Fruit fly (Drosophila melanogaster): ENCODE results near the gene HLH4C.

The HLH4C gene

DNA sequence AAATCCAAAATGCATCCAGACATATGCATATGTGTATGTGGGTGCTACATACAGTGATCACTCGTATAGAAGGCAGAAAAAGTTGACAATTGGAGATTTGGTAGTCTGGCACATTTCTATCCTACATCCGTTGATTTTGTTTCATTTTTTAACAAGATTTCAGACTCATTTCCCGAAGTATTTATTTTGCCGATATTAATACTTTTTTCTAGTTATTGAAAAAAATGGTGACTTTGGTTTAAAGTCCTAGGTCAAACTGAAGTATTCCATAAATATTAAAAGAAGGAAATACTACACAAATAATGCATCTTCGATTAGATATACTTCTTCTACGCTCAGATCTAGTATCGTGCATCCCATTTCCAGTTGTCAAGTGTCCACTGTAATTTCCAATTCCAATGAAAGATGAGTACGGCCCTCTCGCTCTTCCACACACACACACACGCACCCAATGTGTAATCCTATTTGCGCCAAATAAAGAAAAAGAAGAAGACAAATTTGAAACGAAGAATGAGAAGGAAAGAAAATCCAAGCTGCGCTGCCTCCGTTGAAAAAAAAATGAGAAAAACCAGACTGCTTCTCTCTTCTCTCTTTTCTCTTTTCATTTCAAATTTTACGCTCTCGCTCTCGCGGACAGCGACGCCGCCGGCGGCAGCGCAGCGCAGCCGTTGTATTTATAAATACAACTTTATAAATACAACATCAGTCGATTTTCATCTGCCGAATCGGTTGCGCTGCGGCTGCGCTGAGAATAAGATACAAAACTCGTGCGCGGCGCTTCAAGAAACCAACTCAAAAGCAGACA lies 30.1 kb downstream of the HLH4C start, which contains the start of gene peb:
Gene peb (plus strand): TSS at position 700 of the 805 bp plus-strand sequence.
- TF ChIP-seq CG17801 (GFP tag; optimal IDR thresholded peaks at IDR 0.05; ENCODE audit: partially characterized antibody), result no peak

DNA sequence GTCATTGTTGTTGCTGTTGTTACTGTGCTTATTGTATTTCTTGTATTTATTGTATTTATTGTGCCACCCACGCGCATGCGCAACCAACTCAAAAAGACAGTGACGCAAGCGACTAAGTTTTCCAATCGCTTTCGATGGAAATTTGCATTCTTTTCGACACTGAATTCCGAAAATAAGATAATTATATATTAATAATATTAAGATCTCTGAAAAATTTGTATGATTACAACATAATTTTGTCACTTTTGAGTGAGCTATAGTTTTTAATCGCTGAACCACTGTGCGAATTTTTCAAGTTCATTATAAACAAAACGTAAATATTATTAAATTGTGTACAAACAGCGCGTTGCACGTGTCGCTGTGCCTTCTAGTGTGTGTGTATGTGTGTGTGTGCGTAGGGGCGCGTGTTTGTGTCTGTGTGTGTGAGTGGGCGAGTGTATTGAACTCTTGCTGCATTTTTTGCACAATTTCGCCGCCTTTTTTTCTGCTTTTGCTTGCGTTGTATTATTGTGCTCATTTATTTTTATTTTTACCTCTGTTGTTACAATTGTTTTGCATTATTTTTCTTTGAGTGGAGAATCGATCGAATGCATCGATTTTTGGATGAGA lies 31.4 kb downstream of the HLH4C start:
- TF ChIP-seq CG17801 (GFP tag; optimal IDR thresholded peaks at IDR 0.05; ENCODE audit: partially characterized antibody), result peak; percentile 56

DNA sequence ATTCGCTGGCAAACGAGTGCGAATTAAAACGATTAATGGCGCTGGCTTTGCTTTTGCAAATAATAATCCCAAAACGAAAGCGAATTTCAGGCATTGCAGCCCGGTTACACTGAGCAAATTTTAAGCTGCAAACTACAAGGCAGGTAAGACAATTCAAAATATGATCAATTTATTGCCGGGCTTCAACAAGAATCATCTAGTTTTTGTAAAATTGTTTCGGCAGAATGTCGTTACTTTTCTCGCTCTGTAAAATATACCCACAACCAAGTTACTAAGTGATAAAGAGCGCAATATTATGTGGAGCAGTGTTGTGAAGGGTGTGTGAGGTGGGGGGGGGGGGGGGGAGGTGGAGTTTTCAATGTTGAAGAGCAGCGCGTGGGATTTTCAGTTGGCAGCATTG lies 32.3 kb downstream of the HLH4C start:
- TF ChIP-seq CG17801 (GFP tag; optimal IDR thresholded peaks at IDR 0.05; ENCODE audit: partially characterized antibody), result peak; percentile 16

DNA sequence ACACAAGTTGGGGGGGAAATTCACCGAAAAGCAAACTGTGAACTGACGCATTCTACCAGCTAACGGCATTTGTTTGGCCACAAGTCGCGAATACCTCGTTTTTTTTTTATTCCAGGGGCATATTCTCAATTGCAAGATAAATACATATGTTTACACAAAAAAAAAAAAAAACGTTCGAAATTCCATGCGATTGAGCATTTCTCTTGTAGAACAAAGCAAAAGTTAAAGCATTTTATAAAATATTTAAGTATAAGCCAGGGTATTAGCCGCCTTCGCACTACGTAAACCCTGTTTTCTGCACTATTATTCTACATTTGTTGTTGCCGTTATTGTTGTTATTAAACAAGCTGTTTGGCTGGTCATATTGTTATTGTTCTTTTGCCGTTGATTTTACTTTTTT lies 32.9 kb downstream of the HLH4C start:
- TF ChIP-seq CG17801 (GFP tag; optimal IDR thresholded peaks at IDR 0.05; ENCODE audit: partially characterized antibody), result no peak

DNA sequence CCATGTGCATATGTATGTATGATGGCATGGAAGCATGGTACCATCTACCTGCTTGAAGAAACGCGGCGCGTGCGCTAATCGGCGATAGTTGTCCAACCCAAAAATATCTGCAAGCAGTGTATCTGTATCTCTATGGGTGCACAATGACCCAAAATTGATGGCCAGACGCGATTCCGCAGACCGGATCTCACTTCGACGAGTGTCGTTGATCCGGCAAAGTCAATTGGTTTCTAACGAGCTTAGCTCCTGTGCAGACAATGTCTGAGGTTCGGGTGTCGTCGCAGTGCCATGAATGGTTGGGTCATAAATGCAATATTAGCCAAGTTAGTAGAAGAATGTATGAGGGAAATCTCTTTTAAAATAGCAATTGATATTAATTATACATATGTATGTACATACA lies 33.6 kb downstream of the HLH4C start:
- TF ChIP-seq CG17801 (GFP tag; optimal IDR thresholded peaks at IDR 0.05; ENCODE audit: partially characterized antibody), result no peak

DNA sequence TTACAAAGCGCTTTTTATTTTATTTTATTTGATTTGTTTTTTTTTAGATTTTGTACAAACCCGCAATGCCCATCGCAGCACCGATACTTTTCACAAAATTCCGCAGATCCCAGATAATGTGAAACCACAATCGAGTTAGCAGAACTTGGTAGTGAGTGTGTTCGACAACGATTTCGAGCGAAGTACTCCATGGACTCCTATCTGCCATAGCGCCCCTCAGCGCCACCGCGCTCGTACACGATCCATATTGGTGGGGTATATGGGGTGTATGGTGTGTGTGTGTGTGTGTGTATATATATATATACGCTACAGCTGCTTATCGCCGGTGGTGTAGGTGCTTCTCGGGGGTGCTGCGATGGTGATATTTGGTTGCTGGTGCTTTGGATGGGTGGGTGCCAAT lies 34.8 kb downstream of the HLH4C start:
- TF ChIP-seq CG17801 (GFP tag; optimal IDR thresholded peaks at IDR 0.05; ENCODE audit: partially characterized antibody), result no peak

DNA sequence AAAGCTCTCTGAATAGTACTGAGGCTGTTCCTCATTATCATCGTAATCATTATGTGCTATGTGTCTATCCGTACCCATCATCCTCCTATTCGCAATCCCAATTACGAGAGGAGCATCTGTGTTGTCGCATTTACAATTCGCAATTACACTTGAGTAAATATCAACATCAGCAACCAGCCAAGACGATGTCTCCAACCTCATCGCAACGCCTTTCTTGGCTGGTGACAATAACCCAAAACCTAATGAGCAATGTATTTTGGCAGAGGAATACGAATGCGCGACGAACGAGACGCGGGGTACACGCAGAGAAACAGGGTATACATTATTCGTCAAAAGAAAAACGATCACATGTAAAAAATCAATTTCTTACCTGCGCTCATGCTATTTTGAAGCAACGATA lies 36.7 kb downstream of the HLH4C start:
- TF ChIP-seq CG17801 (GFP tag; optimal IDR thresholded peaks at IDR 0.05; ENCODE audit: partially characterized antibody), result no peak

DNA sequence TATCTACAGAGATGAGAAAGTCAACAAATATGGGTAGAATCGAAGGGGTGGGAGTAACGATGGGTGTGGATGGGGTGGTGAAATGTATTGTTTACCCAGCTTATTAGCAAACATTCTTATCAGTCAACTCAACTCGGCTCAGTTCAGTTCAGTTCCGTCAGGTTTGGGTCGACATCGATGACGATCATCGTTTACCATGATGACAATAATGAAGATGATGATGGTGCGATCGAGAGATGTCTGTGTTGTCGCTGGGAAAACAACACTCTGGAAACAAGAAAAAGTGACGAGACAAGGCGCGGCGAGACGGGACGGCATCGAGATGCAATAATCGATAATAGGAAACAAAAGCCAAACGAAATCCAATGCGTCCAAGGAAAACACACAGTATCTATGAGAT lies 37.5 kb downstream of the HLH4C start:
- no peak for TF ChIP-seq CG17801 (GFP tag; optimal IDR thresholded peaks at IDR 0.05; ENCODE audit: partially characterized antibody)

DNA sequence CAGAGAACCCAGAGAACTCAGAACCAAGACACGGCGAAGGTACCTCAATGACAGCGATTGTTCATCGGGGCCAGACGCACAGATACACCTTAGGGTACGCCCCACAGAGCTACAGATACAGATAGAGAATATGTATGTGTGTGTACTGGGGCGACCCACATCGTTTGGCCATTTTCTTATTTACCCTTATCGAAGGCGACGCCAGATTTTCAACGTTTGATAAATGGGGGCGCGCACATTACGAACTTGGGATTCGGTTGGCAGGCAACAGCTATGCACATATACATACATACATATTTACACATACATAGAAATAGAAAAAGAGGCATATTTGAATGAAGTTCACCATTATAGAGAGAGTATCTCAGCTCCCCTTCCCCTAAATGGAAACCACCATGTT lies 40.8 kb downstream of the HLH4C start:
- no peak for TF ChIP-seq CG17801 (GFP tag; optimal IDR thresholded peaks at IDR 0.05; ENCODE audit: partially characterized antibody)

DNA sequence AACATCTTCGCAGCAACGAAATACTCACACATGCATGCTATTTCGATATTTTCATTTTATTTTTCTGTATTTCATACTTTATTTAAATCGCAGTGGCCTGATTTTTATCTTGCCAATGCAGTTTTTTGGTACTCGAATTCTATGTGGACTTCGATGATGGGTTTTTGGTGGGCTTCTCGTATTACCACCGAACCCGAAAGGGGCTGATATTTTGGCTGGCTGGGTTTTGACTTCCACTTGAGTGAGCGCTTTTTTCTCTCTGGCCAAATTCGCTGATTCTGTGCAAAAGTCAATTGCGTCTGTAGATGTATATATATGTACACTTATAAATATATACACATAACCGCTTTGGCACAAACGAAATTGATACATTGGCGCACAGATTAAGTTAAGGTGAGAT lies 41.9 kb downstream of the HLH4C start:
- peak; percentile 24 for TF ChIP-seq CG17801 (GFP tag; optimal IDR thresholded peaks at IDR 0.05; ENCODE audit: partially characterized antibody)

DNA sequence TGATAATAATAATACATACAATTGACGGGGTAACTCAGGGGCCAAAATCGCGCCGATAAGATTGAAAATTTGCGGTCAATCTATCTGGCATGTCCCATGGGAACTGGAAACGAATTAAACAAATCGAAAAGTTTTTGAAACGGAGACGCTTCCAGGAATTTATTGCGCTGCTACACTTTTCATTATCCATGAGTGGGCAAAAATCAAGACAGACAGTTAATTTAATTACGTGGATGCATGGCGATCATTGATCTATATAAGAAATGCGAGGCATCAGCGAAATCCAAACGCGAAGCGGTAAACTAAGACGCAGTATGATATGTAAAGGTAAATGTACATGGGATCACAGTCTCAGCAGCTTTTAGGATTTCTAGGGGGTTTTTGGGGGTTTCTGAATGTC lies 42.7 kb downstream of the HLH4C start:
- no peak for TF ChIP-seq CG17801 (GFP tag; optimal IDR thresholded peaks at IDR 0.05; ENCODE audit: partially characterized antibody)

DNA sequence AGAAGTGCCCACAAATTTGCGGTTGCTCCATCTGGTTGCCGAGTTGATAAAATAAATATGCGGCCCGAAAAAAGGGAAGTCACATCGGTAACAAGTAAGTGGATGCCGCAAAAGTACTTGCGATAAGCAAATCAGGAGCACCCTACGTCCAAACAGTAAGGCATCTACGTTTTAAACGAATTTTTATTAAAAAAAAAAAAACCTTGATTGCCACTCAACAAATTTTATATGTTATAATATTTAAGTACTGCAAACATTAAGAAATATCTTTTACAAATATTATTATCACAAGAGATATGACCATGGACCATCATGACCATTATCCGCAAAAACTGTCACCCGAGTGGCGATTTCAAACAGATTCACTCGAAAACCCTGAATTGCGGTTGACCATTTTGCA lies 43.1 kb downstream of the HLH4C start:
- TF ChIP-seq CG17801 (GFP tag; optimal IDR thresholded peaks at IDR 0.05; ENCODE audit: partially characterized antibody), result no peak

DNA sequence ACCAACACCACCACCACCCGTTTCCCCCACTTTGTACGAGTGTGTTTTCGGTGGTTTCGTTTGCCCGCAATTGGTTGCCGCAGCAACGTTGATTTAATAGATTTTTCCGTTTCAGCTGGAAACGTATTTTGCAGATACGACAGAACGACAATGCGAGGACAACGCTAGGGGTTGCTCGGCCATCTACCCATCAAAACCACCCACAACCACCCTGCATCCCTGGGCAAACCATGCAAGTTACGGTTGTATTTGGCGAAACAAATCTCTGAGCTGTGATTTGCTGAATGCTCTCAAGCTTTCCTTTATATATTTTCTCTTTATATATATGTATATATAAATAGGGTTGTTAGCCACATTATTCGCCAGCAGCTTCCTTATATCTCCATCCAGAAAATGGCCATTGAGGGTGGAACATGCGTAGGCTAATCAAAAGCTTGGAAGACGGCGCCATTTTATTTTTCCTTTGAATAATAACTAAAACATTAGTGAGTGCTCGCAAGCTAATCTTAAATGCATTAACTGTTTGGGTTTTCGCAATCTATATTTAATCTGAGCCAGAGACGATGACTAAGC lies 47.2 kb downstream of the HLH4C start:
- TF ChIP-seq CG17801 (GFP tag; optimal IDR thresholded peaks at IDR 0.05; ENCODE audit: partially characterized antibody), result no peak

DNA sequence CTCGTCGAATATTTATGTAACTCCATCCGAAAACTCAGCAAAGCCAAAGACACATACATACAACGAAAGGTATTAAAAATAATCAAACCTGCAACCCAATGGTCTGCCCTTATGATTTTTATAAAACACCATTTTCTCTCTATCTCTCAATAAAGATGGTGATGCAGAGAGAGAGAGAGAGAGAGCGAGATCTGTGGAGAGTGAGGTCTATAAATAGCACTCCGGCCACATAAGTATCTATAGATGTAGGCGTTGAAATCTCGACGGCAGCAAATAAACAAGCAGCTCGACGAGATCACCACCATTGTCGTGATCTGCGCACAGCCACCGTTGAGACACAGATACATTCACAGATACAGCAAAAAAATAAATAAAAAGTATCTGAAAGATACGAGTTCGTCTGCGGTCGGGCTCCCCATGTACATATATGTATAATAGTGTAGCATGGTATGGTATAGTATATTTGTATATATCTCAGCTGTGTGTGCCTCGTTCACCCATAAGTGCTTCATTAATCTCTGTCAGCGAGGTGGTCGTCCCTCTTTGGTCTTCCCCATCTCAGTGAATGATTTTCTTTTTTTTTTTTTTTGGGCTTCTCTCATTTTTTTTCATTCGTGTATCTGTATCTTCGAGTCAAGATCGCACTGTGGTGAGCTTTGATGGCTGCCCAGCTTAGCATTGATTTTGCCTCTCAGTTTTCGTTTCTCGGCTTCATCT lies 50.6 kb downstream of the HLH4C start:
- no peak for TF ChIP-seq CG17801 (GFP tag; optimal IDR thresholded peaks at IDR 0.05; ENCODE audit: partially characterized antibody)

Data from ovary, adult (tissue).